Worm (Caenorhabditis elegans) whole organism, L1 larva: ENCODE data around the gene C13F10.5.

ENCODE experiments used
- ceh-82 ChIP-seq, 3 experiments: fragments of 150-350 bp in 1 of 3; sonication (generic microtip) in 2 of 3; optimal IDR thresholded peaks; 2 replicates each; lab custom pipeline; 2014 to 2017; ENCODE audit warnings: missing biosample characterization in 3 of 3, missing genetic modification characterization in 3 of 3
- ceh-88 ChIP-seq: fragments of 200-800 bp; sonication (Bioruptor generic); IDR thresholded peaks from 2 replicates; pipeline ENCODE4 v1.3.6; 2022; ENCODE audit warnings: missing genetic modification characterization, missing compliant biosample characterization
- fos-1 ChIP-seq: fragments of 150-350 bp; optimal IDR thresholded peaks from 2 replicates; lab custom pipeline; 2014; ENCODE audit warnings: missing biosample characterization, missing genetic modification characterization
- hlh-4 ChIP-seq: sonication (generic microtip); optimal IDR thresholded peaks from 2 replicates; lab custom pipeline; 2016; ENCODE audit warnings: mild to moderate bottlenecking, missing genetic modification characterization, missing compliant biosample characterization
- lin-35 ChIP-seq, 2 experiments: fragments of 150-350 bp; optimal IDR thresholded peaks; 2 replicates each; lab custom pipeline; 2014; ENCODE audit warnings: missing biosample characterization in 2 of 2, missing genetic modification characterization in 2 of 2, missing genetic modification reagents in 2 of 2
- lir-3 ChIP-seq: sonication (generic microtip); optimal IDR thresholded peaks from 2 replicates; lab custom pipeline; 2016; ENCODE audit warnings: mild to moderate bottlenecking, missing genetic modification characterization, moderate library complexity, missing compliant biosample characterization; ENCODE audit not compliant: poor library complexity
- nhr-11 ChIP-seq: fragments of 150-350 bp; optimal IDR thresholded peaks from 2 replicates; lab custom pipeline; 2014; ENCODE audit warnings: missing biosample characterization, missing genetic modification characterization
- nhr-76 ChIP-seq: sonication (generic microtip); optimal IDR thresholded peaks from 2 replicates; lab custom pipeline; 2017; ENCODE audit warnings: missing biosample characterization, missing genetic modification characterization
- snu-23 ChIP-seq: sonication (generic microtip); optimal IDR thresholded peaks from 2 replicates; lab custom pipeline; 2016; ENCODE audit warnings: missing genetic modification characterization, missing compliant biosample characterization
- swsn-7 ChIP-seq: sonication (generic microtip); optimal IDR thresholded peaks from 2 replicates; lab custom pipeline; 2016; ENCODE audit warnings: missing genetic modification characterization, missing compliant biosample characterization
- unc-86 ChIP-seq: sonication (generic microtip); optimal IDR thresholded peaks from 2 replicates; lab custom pipeline; 2016; ENCODE audit warnings: missing genetic modification characterization, missing compliant biosample characterization
- zag-1 ChIP-seq: fragments of 150-350 bp; optimal IDR thresholded peaks from 2 replicates; lab custom pipeline; 2014; ENCODE audit warnings: missing biosample characterization, missing genetic modification characterization
- ztf-4 ChIP-seq: fragments of 150-350 bp; optimal IDR thresholded peaks from 2 replicates; lab custom pipeline; 2014; ENCODE audit warnings: missing biosample characterization, missing genetic modification characterization

- TF ChIP-seq ztf-4 (tag; lab: Kevin White, UChicago) (no peak), unc-86 (tag; lab: Kevin White, UChicago) (peak; percentile 1), fos-1 (tag; lab: Kevin White, UChicago) (no peak), nhr-76 (tag; lab: Kevin White, UChicago) (no peak), swsn-7 (tag; lab: Kevin White, UChicago) (no peak), zag-1 (tag; lab: Kevin White, UChicago) (no peak), lir-3 (tag; lab: Kevin White, UChicago) (no peak), hlh-4 (tag; lab: Kevin White, UChicago) (no peak), ceh-82 (tag; optimal IDR thresholded peaks at IDR 0.05; lab: Kevin White, UChicago) (peak in 1 of 3 experiments; percentile 19), ceh-88 (no peak), snu-23 (GFP tag; lab: Kevin White, UChicago) (no peak), lin-35 (GFP tag; optimal IDR thresholded peaks at IDR 0.05; lab: Kevin White, UChicago) (no peak), nhr-11 (tag; lab: Kevin White, UChicago) (no peak)
Observed at ce11 chrV:7216016-7216415, 2.9 kb downstream of the C13F10.5 start.
